Fruit fly (Drosophila melanogaster): ENCODE data around the gene mor.

mor gene

DNA sequence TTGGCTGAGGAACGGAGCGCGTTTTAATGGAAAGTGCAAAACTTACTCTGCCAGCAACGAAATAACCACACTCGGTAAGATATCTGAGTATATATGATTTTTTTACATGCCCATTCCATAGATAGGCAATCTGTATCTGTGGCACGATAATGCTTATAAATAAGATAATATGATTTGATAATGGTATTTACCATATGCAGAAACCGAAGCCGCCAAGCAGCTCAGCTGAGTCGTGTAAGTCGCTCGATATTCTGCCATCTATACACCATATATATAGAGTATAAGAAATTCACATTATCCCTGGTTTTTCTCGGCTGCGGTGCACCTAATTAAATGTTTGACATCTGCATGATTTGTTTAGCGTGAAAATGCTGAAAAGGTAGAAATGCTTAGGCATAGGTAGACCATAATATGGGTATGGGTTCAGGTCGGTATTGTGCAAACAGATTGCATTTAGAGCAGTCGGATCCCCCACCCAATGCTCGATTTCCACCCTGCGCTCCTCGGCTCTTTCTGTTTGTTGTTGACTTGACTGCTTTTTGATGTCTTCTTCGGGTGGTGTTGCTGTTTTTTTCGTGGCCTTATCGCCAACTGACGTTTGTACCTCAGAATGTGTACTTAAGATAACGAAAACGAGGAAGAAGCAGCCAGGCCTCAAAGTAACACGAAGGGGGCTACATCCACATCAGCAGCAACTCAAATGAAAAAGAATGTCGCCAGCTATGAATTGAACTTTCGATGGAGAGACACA is 34.3 kb upstream of the mor start (continued):
- no peak for TF ChIP-seq CG31365 (tag; optimal IDR thresholded peaks at IDR 0.05)
- TF ChIP-seq Atf6 (GFP tag; IDR thresholded peaks at IDR 0.05): no peak
- peak; percentile 66 for TF ChIP-seq crol (GFP tag; IDR thresholded peaks at IDR 0.05)
- TF ChIP-seq CG16815 (GFP tag; optimal IDR thresholded peaks at IDR 0.05): no peak
- no peak for TF ChIP-seq CG7786 (GFP tag; optimal IDR thresholded peaks at IDR 0.05)
- no peak for TF ChIP-seq CG10654 (GFP tag; optimal IDR thresholded peaks at IDR 0.05)
- TF ChIP-seq trem (tag; optimal IDR thresholded peaks at IDR 0.05): no peak
- TF ChIP-seq Doc2 (GFP tag; IDR thresholded peaks at IDR 0.05): no peak
- no peak for TF ChIP-seq HLH4C (GFP tag; IDR thresholded peaks at IDR 0.05; ENCODE audit: partially characterized antibody)
- no peak for TF ChIP-seq pan (optimal IDR thresholded peaks at IDR 0.05)
- TF ChIP-seq pan (GFP tag; optimal IDR thresholded peaks at IDR 0.05 in 1 of 2, IDR thresholded peaks at IDR 0.05 in 1 of 2): no peak
- no peak for TF ChIP-seq h (optimal IDR thresholded peaks at IDR 0.05)
- TF ChIP-seq CG11723 (GFP tag; optimal IDR thresholded peaks at IDR 0.05): no peak
- TF ChIP-seq CG32532 (GFP tag; IDR thresholded peaks at IDR 0.05): no peak
- no peak for TF ChIP-seq CG12659 (GFP tag; optimal IDR thresholded peaks at IDR 0.05)
- TF ChIP-seq CG6272 (GFP tag; IDR thresholded peaks at IDR 0.05): no peak
- no peak for TF ChIP-seq cad (GFP tag; optimal IDR thresholded peaks at IDR 0.05)
- no peak for TF ChIP-seq NFAT (GFP tag; IDR thresholded peaks at IDR 0.05)
- TF ChIP-seq Hey (tag; optimal IDR thresholded peaks at IDR 0.05): no peak
- TF ChIP-seq lbe (GFP tag; optimal IDR thresholded peaks at IDR 0.05): no peak
- no peak for TF ChIP-seq lilli (GFP tag; optimal IDR thresholded peaks at IDR 0.05)
- no peak for TF ChIP-seq ind (GFP tag; optimal IDR thresholded peaks at IDR 0.05)
- no peak for TF ChIP-seq cas (GFP tag; IDR thresholded peaks at IDR 0.05)
- TF ChIP-seq slou (GFP tag; optimal IDR thresholded peaks at IDR 0.05): no peak
- TF ChIP-seq kni (GFP tag; optimal IDR thresholded peaks at IDR 0.05): peak; percentile 47
- TF ChIP-seq lmd (GFP tag; IDR thresholded peaks at IDR 0.05): no peak
- no peak for TF ChIP-seq CG9609 (GFP tag; optimal IDR thresholded peaks at IDR 0.05)
- peak; percentile 46 for TF ChIP-seq sqz (GFP tag; optimal IDR thresholded peaks at IDR 0.05)
- no peak for TF ChIP-seq CG18011 (GFP tag; optimal IDR thresholded peaks at IDR 0.05)
- no peak for TF ChIP-seq da (GFP tag; optimal IDR thresholded peaks at IDR 0.05)
- no peak for TF ChIP-seq CG11093 (GFP tag; IDR thresholded peaks at IDR 0.05)
- peak; percentile 35 for TF ChIP-seq sug (tag; optimal IDR thresholded peaks at IDR 0.05)
- TF ChIP-seq CG30403 (GFP tag; optimal IDR thresholded peaks at IDR 0.05): no peak
- no peak for TF ChIP-seq Jarid2 (GFP tag; optimal IDR thresholded peaks at IDR 0.05)
- no peak for TF ChIP-seq CG16813 (GFP tag; IDR thresholded peaks at IDR 0.05; ENCODE audit: partially characterized antibody)
- no peak for TF ChIP-seq CG5245 (GFP tag; optimal IDR thresholded peaks at IDR 0.05)
- no peak for TF ChIP-seq fu2 (GFP tag; optimal IDR thresholded peaks at IDR 0.05)
- TF ChIP-seq CG1603 (tag; optimal IDR thresholded peaks at IDR 0.05): no peak
- TF ChIP-seq CG8765 (GFP tag; IDR thresholded peaks at IDR 0.05): no peak
- peak; percentile 41; the same call in 1 of the 3 replicates for TF ChIP-seq ci (GFP tag; IDR thresholded peaks at IDR 0.05)
- no peak for TF ChIP-seq zen (tag; optimal IDR thresholded peaks at IDR 0.05)
- TF ChIP-seq Tbp (GFP tag; optimal IDR thresholded peaks at IDR 0.05): no peak
- no peak for TF ChIP-seq dysf (GFP tag; IDR thresholded peaks at IDR 0.05)
- no peak for TF ChIP-seq Dfd (GFP tag; optimal IDR thresholded peaks at IDR 0.05)
- TF ChIP-seq C15 (GFP tag; IDR thresholded peaks at IDR 0.05): no peak
- no peak for TF ChIP-seq mirr (GFP tag; optimal IDR thresholded peaks at IDR 0.05)
- no peak for TF ChIP-seq CG6791 (GFP tag; IDR thresholded peaks at IDR 0.05; ENCODE audit: partially characterized antibody)
- no peak for TF ChIP-seq Six4 (GFP tag; optimal IDR thresholded peaks at IDR 0.05)

All from whole organism, embryonic.